Worm (Caenorhabditis elegans): Measurements from ENCODE around the gene try-5.
A peak's percentile ranks its signal among the peaks of the same experiment; 100 is the strongest.

The try-5 gene

ce11 chrV:9332611-9333315 lies 14.1 kb upstream of the try-5 start:
- TF ChIP-seq hmbx-1 (tag; optimal IDR thresholded peaks at IDR 0.05) (no peak), flt-1 (GFP tag; IDR thresholded peaks at IDR 0.05) (no peak), sea-1 (GFP tag; conservative IDR thresholded peaks at IDR 0.05) (no peak), scrt-1 (GFP tag; IDR thresholded peaks at IDR 0.05) (no peak), B0310.2 (tag; optimal IDR thresholded peaks at IDR 0.05) (no peak), hnd-1 (tag; optimal IDR thresholded peaks at IDR 0.05) (no peak), hmg-4 (GFP tag; optimal IDR thresholded peaks at IDR 0.05) (no peak), ets-7 (tag; optimal IDR thresholded peaks at IDR 0.05) (no peak), pes-1 (GFP tag; IDR thresholded peaks at IDR 0.05) (no peak), tbx-11 (GFP tag; IDR thresholded peaks at IDR 0.05) (no peak), F13C5.2 (tag; optimal IDR thresholded peaks at IDR 0.05) (no peak), tra-4 (tag; optimal IDR thresholded peaks at IDR 0.05) (no peak)

- TF ChIP-seq hnd-1 (tag; optimal IDR thresholded peaks at IDR 0.05), result no peak
- no peak for TF ChIP-seq pes-1 (GFP tag; IDR thresholded peaks at IDR 0.05)
- no peak for TF ChIP-seq tbx-37 (GFP tag; conservative IDR thresholded peaks at IDR 0.05)
- TF ChIP-seq tbx-11 (GFP tag; IDR thresholded peaks at IDR 0.05), result no peak
- TF ChIP-seq F13C5.2 (tag; optimal IDR thresholded peaks at IDR 0.05), result no peak
- TF ChIP-seq flt-1 (GFP tag; IDR thresholded peaks at IDR 0.05), result no peak
- no peak for TF ChIP-seq hmbx-1 (tag; optimal IDR thresholded peaks at IDR 0.05)
- no peak for TF ChIP-seq ceh-36 (tag; optimal IDR thresholded peaks at IDR 0.05)
- no peak for TF ChIP-seq ets-7 (tag; optimal IDR thresholded peaks at IDR 0.05)
- no peak for TF ChIP-seq aly-1 (tag; optimal IDR thresholded peaks at IDR 0.05)
- no peak for TF ChIP-seq B0310.2 (tag; optimal IDR thresholded peaks at IDR 0.05)
- no peak for TF ChIP-seq sea-1 (GFP tag; conservative IDR thresholded peaks at IDR 0.05)
Observed at ce11 chrV:9333316-9334048, 13.4 kb upstream of the try-5 start, which contains the start of gene acl-14. Gene acl-14, minus strand, starts transcription at chrV:9333631.

ce11 chrV:9334216-9334615 lies 12.6 kb upstream of the try-5 start, which contains the start of gene ucp-4:
Gene ucp-4, plus strand, starts transcription at chrV:9334298.
- TF ChIP-seq scrt-1 (GFP tag; IDR thresholded peaks at IDR 0.05) (no peak), hmg-4 (GFP tag; optimal IDR thresholded peaks at IDR 0.05) (no peak), ceh-36 (tag; optimal IDR thresholded peaks at IDR 0.05) (no peak), sea-1 (GFP tag; conservative IDR thresholded peaks at IDR 0.05) (no peak), B0310.2 (tag; optimal IDR thresholded peaks at IDR 0.05) (no peak)

- TF ChIP-seq ceh-36 (tag; optimal IDR thresholded peaks at IDR 0.05) (no peak), flt-1 (GFP tag; IDR thresholded peaks at IDR 0.05) (no peak), F13C5.2 (tag; optimal IDR thresholded peaks at IDR 0.05) (no peak), tra-4 (tag; optimal IDR thresholded peaks at IDR 0.05) (no peak), tbx-37 (GFP tag; conservative IDR thresholded peaks at IDR 0.05) (no peak), ama-1 (optimal IDR thresholded peaks at IDR 0.05) (no peak), sea-1 (GFP tag; conservative IDR thresholded peaks at IDR 0.05) (no peak)
Observed at ce11 chrV:9336462-9336861, 10.4 kb upstream of the try-5 start, which contains the start of gene coq-6. Gene coq-6, plus strand, starts transcription at chrV:9336762.

- TF ChIP-seq sea-1 (GFP tag; conservative IDR thresholded peaks at IDR 0.05) (0 out of 2 replicates have a peak, but pooled peaks have one; percentile 12), B0310.2 (tag; optimal IDR thresholded peaks at IDR 0.05) (no peak)
Observed at ce11 chrV:9338452-9338851, 8.4 kb upstream of the try-5 start.

- TF ChIP-seq hmg-4 (GFP tag; optimal IDR thresholded peaks at IDR 0.05) (no peak), ets-7 (tag; optimal IDR thresholded peaks at IDR 0.05) (no peak), ceh-13 (GFP tag; optimal IDR thresholded peaks at IDR 0.05) (no peak), B0310.2 (tag; optimal IDR thresholded peaks at IDR 0.05) (no peak), flt-1 (GFP tag; IDR thresholded peaks at IDR 0.05) (no peak), aly-1 (tag; optimal IDR thresholded peaks at IDR 0.05) (no peak)
Observed at ce11 chrV:9340318-9340717, 6.5 kb upstream of the try-5 start.

ce11 chrV:9341814-9342213 lies 5.0 kb upstream of the try-5 start:
- peak; percentile 40; the same call in 1 of the 2 replicates for TF ChIP-seq scrt-1 (GFP tag; IDR thresholded peaks at IDR 0.05)

ce11 chrV:9342282-9342681 lies 4.6 kb upstream of the try-5 start:
- peak; percentile 69 for TF ChIP-seq pes-1 (GFP tag; IDR thresholded peaks at IDR 0.05)
- TF ChIP-seq sea-1 (GFP tag; conservative IDR thresholded peaks at IDR 0.05), result peak; percentile 62; the same call in 1 of the 2 replicates
- TF ChIP-seq tbx-11 (GFP tag; IDR thresholded peaks at IDR 0.05), result peak; percentile 38; the same call in 1 of the 2 replicates
- TF ChIP-seq flt-1 (GFP tag; IDR thresholded peaks at IDR 0.05), result peak; percentile 60; the same call in 1 of the 2 replicates

Data from whole organism, early embryonic.